Worm (Caenorhabditis elegans) whole organism, L3 larva: ENCODE data around the gene F30H5.5.

Source experiments
- aly-2 ChIP-seq: fragments of 150-350 bp; optimal IDR thresholded peaks from 2 replicates; lab custom pipeline; 2014; ENCODE audit warnings: missing biosample characterization, missing genetic modification characterization
- ama-1 ChIP-seq: fragments of 150-350 bp; optimal IDR thresholded peaks from 2 replicates; lab custom pipeline; 2018
- daf-12 ChIP-seq: fragments of 150-350 bp; optimal IDR thresholded peaks from 2 replicates; lab custom pipeline; 2014; ENCODE audit warnings: missing biosample characterization, missing genetic modification reagents, missing genetic modification characterization
- egl-27 ChIP-seq: sonication (generic microtip); optimal IDR thresholded peaks from 4 replicates; lab custom pipeline; 2017; ENCODE audit warnings: missing biosample characterization, missing genetic modification reagents, missing genetic modification characterization
- elt-1 ChIP-seq: fragments of 150-350 bp; optimal IDR thresholded peaks from 2 replicates; lab custom pipeline; 2014; ENCODE audit warnings: missing biosample characterization, missing genetic modification characterization
- elt-3 ChIP-seq, 3 experiments: fragments of 150-350 bp in 1 of 3; sonication (generic microtip) in 2 of 3; optimal IDR thresholded peaks; 2 replicates in 2 of 3; 4 replicates in 1 of 3; lab custom pipeline; 2014 to 2017; ENCODE audit warnings: missing biosample characterization in 3 of 3, missing genetic modification characterization in 3 of 3
- fkh-10 ChIP-seq: sonication (generic microtip); optimal IDR thresholded peaks from 2 replicates; lab custom pipeline; 2017; ENCODE audit warnings: missing biosample characterization, missing genetic modification reagents, missing genetic modification characterization
- fkh-2 ChIP-seq: fragments of 150-350 bp; optimal IDR thresholded peaks from 2 replicates; lab custom pipeline; 2014; ENCODE audit warnings: missing biosample characterization, missing genetic modification reagents, missing genetic modification characterization
- fos-1 ChIP-seq: fragments of 150-350 bp; optimal IDR thresholded peaks from 2 replicates; lab custom pipeline; 2014; ENCODE audit warnings: missing biosample characterization, missing genetic modification characterization
- hmg-11 ChIP-seq: sonication (generic microtip); optimal IDR thresholded peaks from 2 replicates; lab custom pipeline; 2016; ENCODE audit warnings: missing genetic modification characterization, missing compliant biosample characterization
- lin-15B ChIP-seq: fragments of 150-350 bp; optimal IDR thresholded peaks from 2 replicates; lab custom pipeline; 2014; ENCODE audit warnings: missing biosample characterization, missing genetic modification characterization
- lsy-12 ChIP-seq: sonication (generic microtip); optimal IDR thresholded peaks from 2 replicates; lab custom pipeline; 2016; ENCODE audit warnings: mild to moderate bottlenecking, missing genetic modification characterization, missing compliant biosample characterization
- mdl-1 ChIP-seq: fragments of 150-350 bp; optimal IDR thresholded peaks from 2 replicates; lab custom pipeline; 2014; ENCODE audit warnings: missing biosample characterization, missing genetic modification characterization
- mml-1 ChIP-seq: fragments of 150-350 bp; sonication (generic microtip); optimal IDR thresholded peaks from 3 replicates; lab custom pipeline; 2014; ENCODE audit warnings: missing biosample characterization, missing genetic modification characterization
- nhr-11 ChIP-seq: fragments of 150-350 bp; optimal IDR thresholded peaks from 2 replicates; lab custom pipeline; 2014; ENCODE audit warnings: missing biosample characterization, missing genetic modification characterization
- nhr-12 ChIP-seq: fragments of 150-350 bp; optimal IDR thresholded peaks from 2 replicates; lab custom pipeline; 2014; ENCODE audit warnings: missing biosample characterization, missing genetic modification characterization
- nhr-23 ChIP-seq: fragments of 150-350 bp; optimal IDR thresholded peaks from 2 replicates; lab custom pipeline; 2014; ENCODE audit warnings: missing biosample characterization, missing genetic modification reagents, missing genetic modification characterization
- nhr-237 ChIP-seq: fragments of 150-350 bp; optimal IDR thresholded peaks from 2 replicates; lab custom pipeline; 2014; ENCODE audit warnings: missing biosample characterization, missing genetic modification characterization
- nhr-25 ChIP-seq: sonication (generic microtip); optimal IDR thresholded peaks from 2 replicates; lab custom pipeline; 2017; ENCODE audit warnings: missing biosample characterization, missing genetic modification characterization
- nhr-28 ChIP-seq: fragments of 150-350 bp; optimal IDR thresholded peaks from 2 replicates; lab custom pipeline; 2014; ENCODE audit warnings: missing biosample characterization, missing genetic modification characterization
- nhr-43 ChIP-seq: sonication (generic microtip); optimal IDR thresholded peaks from 2 replicates; lab custom pipeline; 2016; ENCODE audit warnings: mild to moderate bottlenecking, missing genetic modification characterization, missing compliant biosample characterization; ENCODE audit not compliant: poor library complexity, severe bottlenecking
- nhr-67 ChIP-seq: fragments of 150-350 bp; optimal IDR thresholded peaks from 2 replicates; lab custom pipeline; 2014; ENCODE audit warnings: missing biosample characterization, missing genetic modification characterization
- pha-4 ChIP-seq: fragments of 150-350 bp; optimal IDR thresholded peaks from 2 replicates; lab custom pipeline; 2014; ENCODE audit warnings: missing biosample characterization, missing genetic modification reagents, missing genetic modification characterization
- pqm-1 ChIP-seq: fragments of 150-350 bp; optimal IDR thresholded peaks from 2 replicates; lab custom pipeline; 2017; ENCODE audit warnings: missing biosample characterization, missing genetic modification characterization, inconsistent platforms
- skn-1 ChIP-seq: fragments of 150-350 bp; optimal IDR thresholded peaks from 2 replicates; lab custom pipeline; 2014; ENCODE audit warnings: missing biosample characterization, missing genetic modification characterization
- snpc-4 ChIP-seq: fragments of 150-350 bp; optimal IDR thresholded peaks from 2 replicates; lab custom pipeline; 2014; ENCODE audit warnings: missing biosample characterization, missing genetic modification characterization
- unc-39 ChIP-seq: sonication (generic microtip); optimal IDR thresholded peaks from 4 replicates; lab custom pipeline; 2017; ENCODE audit warnings: missing biosample characterization, missing genetic modification characterization
- unc-62 ChIP-seq: fragments of 150-350 bp; sonication (generic microtip); optimal IDR thresholded peaks from 4 replicates; lab custom pipeline; 2014; ENCODE audit warnings: missing biosample characterization, missing genetic modification reagents, missing genetic modification characterization
- zag-1 ChIP-seq: fragments of 150-350 bp; optimal IDR thresholded peaks from 2 replicates; lab custom pipeline; 2014; ENCODE audit warnings: missing biosample characterization, missing genetic modification characterization
- ztf-11 ChIP-seq: fragments of 150-350 bp; optimal IDR thresholded peaks from 2 replicates; lab custom pipeline; 2014; ENCODE audit warnings: missing biosample characterization, missing genetic modification characterization
- ztf-4 ChIP-seq: fragments of 150-350 bp; optimal IDR thresholded peaks from 2 replicates; lab custom pipeline; 2014; ENCODE audit warnings: missing biosample characterization, missing genetic modification characterization

The F30H5.5 gene

DNA sequence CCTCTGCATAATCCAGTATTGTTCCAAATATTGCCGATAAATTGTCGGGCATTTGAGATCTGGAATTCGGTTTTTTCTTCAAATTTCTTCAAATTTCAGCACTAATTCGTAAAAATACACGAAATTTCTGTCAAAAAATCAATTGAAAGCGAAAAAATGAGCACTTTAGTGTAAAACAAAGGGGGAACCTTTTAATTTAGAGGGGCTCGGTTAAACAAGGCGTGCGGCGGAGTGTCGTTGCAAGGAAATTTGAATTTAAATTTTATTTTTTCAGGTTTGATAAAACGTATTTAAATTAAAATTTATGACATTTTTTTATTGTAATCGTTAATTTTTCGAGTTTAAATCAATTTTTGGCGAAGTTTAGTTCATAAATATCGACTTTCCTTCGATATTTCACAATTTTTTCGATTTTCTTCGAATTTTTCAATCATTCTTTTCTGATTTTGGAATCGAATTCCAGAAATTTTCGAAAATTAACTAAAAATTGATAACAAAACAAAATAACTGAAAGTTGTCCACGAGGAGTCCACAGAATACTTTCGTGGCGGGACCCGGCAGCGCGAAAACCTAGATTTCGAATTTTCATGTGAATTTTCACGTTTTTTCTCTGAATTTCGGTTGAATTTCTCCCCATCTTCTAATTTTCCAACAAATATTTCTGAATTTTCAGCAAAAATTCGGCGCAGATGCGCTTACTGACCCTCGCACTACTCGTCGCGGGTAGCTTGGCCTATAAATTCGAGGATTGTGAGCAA is 16.7 kb upstream of the F30H5.5 start, which contains the start of the genes magu-1 and nemp-1:
TSS of gene magu-1 (minus strand) at position 59 of the 758 bp plus-strand sequence.
TSS of gene nemp-1 (plus strand) at position 674 of the 758 bp plus-strand sequence.
- TF ChIP-seq lin-15B (tag; lab: Kevin White, UChicago) = peak; percentile 17
- no peak for TF ChIP-seq nhr-23
- peak; percentile 8 for TF ChIP-seq pha-4

DNA sequence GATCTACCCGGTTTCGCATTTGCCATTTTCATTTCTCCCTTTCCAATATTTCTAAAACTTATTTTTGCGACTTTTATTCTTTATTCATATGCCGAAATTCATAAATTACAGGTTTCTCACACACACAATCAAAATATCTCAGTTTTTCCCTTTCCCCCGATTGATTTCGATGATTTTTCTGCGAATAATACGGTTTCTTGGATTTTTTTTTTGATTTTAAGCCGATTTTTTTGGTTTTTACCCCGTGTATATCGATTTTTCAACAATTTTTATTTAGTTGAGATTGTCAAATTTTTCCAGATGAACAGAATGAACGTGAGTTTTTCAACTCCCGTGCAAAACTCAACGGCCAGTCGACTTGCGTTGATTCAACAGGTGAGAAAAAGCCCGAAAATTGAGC is 13.4 kb upstream of the F30H5.5 start, which contains the start of gene mat-3:
TSS of gene mat-3 (plus strand) at position 301 of the 400 bp plus-strand sequence.
- no peak for TF ChIP-seq elt-3 (tag; optimal IDR thresholded peaks at IDR 0.05; lab: Kevin White, UChicago)
- TF ChIP-seq aly-2 (tag; lab: Kevin White, UChicago) = no peak
- no peak for TF ChIP-seq nhr-23
- no peak for TF ChIP-seq ama-1
- no peak for TF ChIP-seq hmg-11
- no peak for TF ChIP-seq snpc-4 (tag; lab: Kevin White, UChicago)
- no peak for TF ChIP-seq ztf-11
- TF ChIP-seq nhr-11 (tag; lab: Kevin White, UChicago) = no peak
- no peak for TF ChIP-seq nhr-12 (tag; lab: Kevin White, UChicago)
- TF ChIP-seq elt-1 (tag; lab: Kevin White, UChicago) = no peak
- no peak for TF ChIP-seq fos-1
- TF ChIP-seq pha-4 = no peak
- no peak for TF ChIP-seq egl-27 (tag; lab: Kevin White, UChicago)
- TF ChIP-seq skn-1 (tag; lab: Kevin White, UChicago) = no peak

ce11 chrIII:481259-481658 is 7.3 kb upstream of the F30H5.5 start:
- no peak for TF ChIP-seq unc-39 (tag; lab: Kevin White, UChicago)
- no peak for TF ChIP-seq nhr-237 (tag; lab: Kevin White, UChicago)
- TF ChIP-seq pha-4 = no peak
- TF ChIP-seq unc-62 (GFP tag; lab: Kevin White, UChicago) = no peak
- no peak for TF ChIP-seq mml-1 (tag; lab: Kevin White, UChicago)

DNA sequence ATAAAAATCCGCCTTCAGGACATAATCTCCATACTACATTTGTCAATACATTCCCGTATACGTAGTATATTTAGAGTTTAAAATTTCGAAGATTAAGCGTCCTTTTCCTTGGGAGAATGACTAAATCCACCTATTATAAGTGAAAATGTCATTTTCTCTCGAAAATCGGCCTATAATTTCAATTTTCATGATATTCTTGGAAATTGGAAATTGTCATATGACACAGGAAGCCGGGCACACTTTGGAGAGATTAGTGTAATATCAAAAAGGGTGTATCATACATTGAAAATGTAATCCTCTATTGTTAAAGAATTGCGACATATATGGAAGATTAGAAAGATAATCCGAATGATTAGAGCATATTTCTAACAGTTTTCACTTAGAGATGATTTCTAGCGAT is 5.8 kb upstream of the F30H5.5 start:
- TF ChIP-seq fkh-10 (GFP tag; lab: Kevin White, UChicago) (peak; percentile 9), nhr-237 (tag; lab: Kevin White, UChicago) (no peak), nhr-11 (tag; lab: Kevin White, UChicago) (peak; percentile 32), unc-39 (tag; lab: Kevin White, UChicago) (no peak), elt-1 (tag; lab: Kevin White, UChicago) (no peak)

ce11 chrIII:483556-483955 is 5.0 kb upstream of the F30H5.5 start, which contains the start of gene F10C5.3:
Gene F10C5.3 (plus strand): TSS chrIII:483868.
- TF ChIP-seq nhr-11 (tag; lab: Kevin White, UChicago) (peak; percentile 8), nhr-23 (no peak)

ce11 chrIII:486077-486597 is 2.4 kb upstream of the F30H5.5 start, which contains the start of gene nlp-32:
Gene nlp-32 (minus strand): TSS chrIII:486547.
- no peak for TF ChIP-seq nhr-67 (tag; lab: Kevin White, UChicago)
- no peak for TF ChIP-seq zag-1 (tag; lab: Kevin White, UChicago)
- TF ChIP-seq daf-12 (tag; lab: Kevin White, UChicago) = no peak
- TF ChIP-seq nhr-25 (tag; lab: Kevin White, UChicago) = no peak
- TF ChIP-seq fkh-2 (tag; lab: Kevin White, UChicago) = no peak
- TF ChIP-seq mml-1 (tag; lab: Kevin White, UChicago) = no peak
- TF ChIP-seq mdl-1 = no peak
- no peak for TF ChIP-seq pha-4
- TF ChIP-seq nhr-12 (tag; lab: Kevin White, UChicago) = no peak
- no peak for TF ChIP-seq egl-27 (tag; lab: Kevin White, UChicago)
- TF ChIP-seq pqm-1 (tag; lab: Kevin White, UChicago) = no peak
- TF ChIP-seq skn-1 (tag; lab: Kevin White, UChicago) = no peak
- TF ChIP-seq ztf-4 (tag; lab: Kevin White, UChicago) = no peak
- TF ChIP-seq nhr-28 = no peak
- no peak for TF ChIP-seq elt-3 (tag; optimal IDR thresholded peaks at IDR 0.05; lab: Kevin White, UChicago)
- no peak for TF ChIP-seq lsy-12 (tag; lab: Kevin White, UChicago)
- no peak for TF ChIP-seq nhr-237 (tag; lab: Kevin White, UChicago)
- TF ChIP-seq nhr-43 (tag; lab: Kevin White, UChicago) = no peak
- TF ChIP-seq unc-39 (tag; lab: Kevin White, UChicago) = no peak
